Fruit fly (Drosophila melanogaster): ENCODE results near the gene CG7407.

DNA sequence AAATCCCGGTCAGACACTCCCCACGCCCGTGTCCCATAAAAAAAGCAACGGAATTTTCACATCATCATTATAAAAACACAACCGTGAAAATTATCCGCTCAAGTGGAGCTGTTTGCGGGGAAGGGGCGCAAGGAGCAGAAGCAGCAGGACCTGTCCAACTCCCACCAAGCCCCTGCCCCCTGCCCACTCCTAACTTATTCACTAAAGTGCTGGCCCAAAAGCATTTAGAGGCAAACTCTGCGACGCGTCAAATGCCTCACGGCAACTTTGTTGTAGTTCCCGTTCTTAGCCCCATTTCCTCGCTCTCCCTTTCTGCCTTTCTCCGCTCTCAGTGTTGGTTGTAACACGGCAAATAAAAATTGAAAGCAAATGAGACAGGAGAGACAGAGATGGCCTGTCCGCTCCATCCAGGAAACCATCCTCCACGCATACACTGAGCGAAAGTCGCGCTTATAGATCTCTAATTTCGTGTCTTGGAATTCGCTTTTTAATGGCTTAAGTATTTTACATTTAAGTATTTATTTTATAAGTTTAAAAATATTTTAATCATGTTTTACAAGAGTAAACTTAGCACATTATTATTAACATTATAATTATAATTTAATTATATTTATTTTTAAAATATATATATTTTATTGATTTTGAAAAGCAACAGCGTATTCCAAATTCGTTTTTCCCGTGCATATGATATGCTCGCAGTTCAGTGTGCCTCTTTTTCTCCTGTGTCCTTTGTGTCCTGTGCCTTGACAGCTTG is 36.2 kb downstream of the CG7407 start:
- TF ChIP-seq CG11762 (GFP tag; optimal IDR thresholded peaks at IDR 0.05; ENCODE audit: insufficient read depth) (no peak), Gug (GFP tag; IDR thresholded peaks at IDR 0.05) (no peak), ss (GFP tag; optimal IDR thresholded peaks at IDR 0.05) (peak in 1 of 2 experiments; percentile 4), OdsH (GFP tag; optimal IDR thresholded peaks at IDR 0.05) (no peak), eg (GFP tag; IDR thresholded peaks at IDR 0.05) (no peak)
